Worm (Caenorhabditis elegans) whole organism, young adult: ENCODE data around the gene ugt-15.

ENCODE experiments used
- unc-62 ChIP-seq: fragments of 150-350 bp; optimal IDR thresholded peaks from 2 replicates; lab custom pipeline; 2014; ENCODE audit warnings: missing biosample characterization, missing genetic modification reagents, missing genetic modification characterization
- zim-3 ChIP-seq: sonication (generic microtip); optimal IDR thresholded peaks from 2 replicates; lab custom pipeline; 2017; ENCODE audit warnings: mild to moderate bottlenecking, missing genetic modification characterization, moderate library complexity, missing compliant biosample characterization

DNA sequence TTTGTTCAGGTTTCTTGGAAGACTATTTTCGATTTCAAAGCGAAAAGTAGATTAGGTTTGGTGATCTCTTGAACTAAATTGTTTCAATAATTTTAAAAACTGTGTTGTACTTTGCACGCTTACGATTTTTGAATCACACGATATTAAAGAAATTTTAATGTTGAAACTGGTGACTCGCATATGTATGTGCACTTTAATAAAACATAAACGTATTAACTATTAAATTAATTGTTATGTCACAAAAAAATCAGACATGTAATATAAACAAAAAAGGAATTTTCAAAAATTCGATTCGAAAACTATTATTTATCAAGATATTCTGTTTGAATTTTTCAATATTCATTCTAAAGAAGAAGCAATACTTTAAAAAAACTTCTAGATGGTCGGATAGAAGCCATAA is at the start of gene ugt-15:
- TF ChIP-seq unc-62 (no peak), zim-3 (tag; lab: Kevin White, UChicago) (no peak)
